Fruit fly (Drosophila melanogaster) whole organism, embryonic: Measurements from ENCODE around the gene CG9514.

Source experiments
- Adf1 ChIP-seq: fragments of 200-800 bp; sonication (Bioruptor generic); IDR thresholded peaks from 2 replicates; pipeline ENCODE4 v1.3.6; 2022; ENCODE audit warnings: missing biosample characterization, missing genetic modification characterization
- Awh ChIP-seq: fragments of 200-800 bp; sonication (Bioruptor generic); IDR thresholded peaks from 2 replicates; pipeline ENCODE4, ENCODE4 v1.3.6; 2022; ENCODE audit warnings: missing biosample characterization, missing genetic modification characterization
- CG1024 ChIP-seq: fragments of 200-800 bp; sonication (Bioruptor generic); IDR thresholded peaks from 2 replicates; pipeline ENCODE4 v1.3.6; 2022; ENCODE audit warnings: missing biosample characterization, missing genetic modification characterization
- CG10267 ChIP-seq: fragments of 200-800 bp; sonication (Bioruptor generic); optimal IDR thresholded peaks from 2 replicates; lab custom pipeline; 2018; ENCODE audit warnings: missing biosample characterization, mild to moderate bottlenecking, missing genetic modification characterization, moderate library complexity
- CG10543 ChIP-seq: fragments of 200-800 bp; sonication (Bioruptor generic); optimal IDR thresholded peaks from 3 replicates; lab custom pipeline; 2017; ENCODE audit warnings: missing biosample characterization, mild to moderate bottlenecking, missing genetic modification characterization, moderate library complexity
- CG12659 ChIP-seq: fragments of 200-800 bp; sonication (Bioruptor generic); optimal IDR thresholded peaks from 3 replicates; lab custom pipeline; 2017; ENCODE audit warnings: mild to moderate bottlenecking, missing biosample characterization, missing genetic modification reagents, missing genetic modification characterization
- CG14441 ChIP-seq: fragments of 200-800 bp; sonication (Bioruptor generic); IDR thresholded peaks from 2 replicates; pipeline ENCODE4 v1.3.6; 2022; ENCODE audit warnings: missing biosample characterization, missing genetic modification characterization
- CG14667 ChIP-seq: fragments of 200-800 bp; sonication (Bioruptor generic); IDR thresholded peaks from 2 replicates; pipeline ENCODE4 v1.3.6; 2022; ENCODE audit warnings: missing biosample characterization, missing genetic modification characterization
- CG15269 ChIP-seq: fragments of 200-800 bp; sonication (Bioruptor generic); optimal IDR thresholded peaks from 2 replicates; lab custom pipeline; 2018; ENCODE audit warnings: missing biosample characterization, mild to moderate bottlenecking, missing genetic modification characterization, moderate library complexity
- CG16813 ChIP-seq: fragments of 200-800 bp; sonication (Bioruptor generic); IDR thresholded peaks from 3 replicates; pipeline ENCODE4 v1.3.6; 2022; ENCODE audit warnings: missing biosample characterization, missing genetic modification characterization; ENCODE audit not compliant: partially characterized antibody
- CG16815 ChIP-seq: fragments of 200-800 bp; sonication (Bioruptor generic); optimal IDR thresholded peaks from 3 replicates; lab custom pipeline; 2017; ENCODE audit warnings: missing biosample characterization, mild to moderate bottlenecking, missing genetic modification characterization
- CG17568 ChIP-seq: fragments of 200-800 bp; sonication (Bioruptor generic); optimal IDR thresholded peaks from 2 replicates; lab custom pipeline; 2018; ENCODE audit warnings: missing biosample characterization, mild to moderate bottlenecking, missing genetic modification characterization, moderate library complexity
- CG17802 ChIP-seq: fragments of 200-800 bp; sonication (Bioruptor generic); optimal IDR thresholded peaks from 2 replicates; lab custom pipeline; 2018; ENCODE audit warnings: missing biosample characterization, mild to moderate bottlenecking, missing genetic modification characterization, moderate library complexity
- CG1792 ChIP-seq: fragments of 200-800 bp; sonication (Bioruptor generic); optimal IDR thresholded peaks from 2 replicates; lab custom pipeline; 2016; ENCODE audit warnings: missing biosample characterization, missing genetic modification characterization
- CG18764 ChIP-seq: fragments of 200-800 bp; sonication (Bioruptor generic); optimal IDR thresholded peaks from 3 replicates; lab custom pipeline; 2016; ENCODE audit warnings: missing biosample characterization, missing genetic modification characterization
- CG2678 ChIP-seq: fragments of 200-800 bp; sonication (Bioruptor generic); optimal IDR thresholded peaks from 3 replicates; lab custom pipeline; 2019; ENCODE audit warnings: missing biosample characterization, mild to moderate bottlenecking, missing genetic modification characterization, moderate library complexity
- CG3163 ChIP-seq: fragments of 200-800 bp; sonication (Bioruptor generic); optimal IDR thresholded peaks from 3 replicates; lab custom pipeline; 2016; ENCODE audit warnings: missing biosample characterization, missing genetic modification characterization
- CG43689 ChIP-seq: fragments of 200-800 bp; sonication (Bioruptor generic); IDR thresholded peaks from 2 replicates; pipeline ENCODE4 v1.3.6; 2022; ENCODE audit warnings: missing biosample characterization, missing genetic modification characterization
- CG7372 ChIP-seq: fragments of 200-800 bp; sonication (Bioruptor generic); IDR thresholded peaks from 2 replicates; pipeline ENCODE4 v1.3.6; 2022; ENCODE audit warnings: missing biosample characterization, missing genetic modification characterization
- CG7839 ChIP-seq: fragments of 200-800 bp; sonication (Bioruptor generic); optimal IDR thresholded peaks from 3 replicates; lab custom pipeline; 2018; ENCODE audit warnings: missing biosample characterization, mild to moderate bottlenecking, missing genetic modification characterization, moderate library complexity
- CG7928 ChIP-seq: fragments of 200-800 bp; sonication (Bioruptor generic); optimal IDR thresholded peaks from 2 replicates; lab custom pipeline; 2017; ENCODE audit warnings: missing biosample characterization, mild to moderate bottlenecking, missing genetic modification characterization
- CG7963 ChIP-seq: fragments of 200-800 bp; sonication (Bioruptor generic); IDR thresholded peaks from 3 replicates; pipeline ENCODE4 v1.3.6; 2022; ENCODE audit warnings: missing biosample characterization, missing genetic modification characterization; ENCODE audit not compliant: partially characterized antibody
- CG9215 ChIP-seq: fragments of 200-800 bp; sonication (Bioruptor generic); IDR thresholded peaks from 2 replicates; pipeline ENCODE4 v1.3.6; 2022; ENCODE audit warnings: missing biosample characterization, missing genetic modification characterization
- Dip2 ChIP-seq: fragments of 200-800 bp; sonication (Bioruptor generic); IDR thresholded peaks from 2 replicates; pipeline ENCODE4 v1.3.6; 2022; ENCODE audit warnings: missing biosample characterization, missing genetic modification characterization
- HLH54F ChIP-seq: fragments of 200-800 bp; sonication (Bioruptor generic); optimal IDR thresholded peaks from 3 replicates; lab custom pipeline; 2016; ENCODE audit warnings: missing biosample characterization, missing genetic modification characterization
- Hr3 ChIP-seq: fragments of 200-800 bp; sonication (Bioruptor generic); optimal IDR thresholded peaks from 3 replicates; lab custom pipeline; 2016; ENCODE audit warnings: missing biosample characterization, missing genetic modification characterization
- Mes4 ChIP-seq: fragments of 200-800 bp; sonication (Bioruptor generic); optimal IDR thresholded peaks from 2 replicates; lab custom pipeline; 2016; ENCODE audit warnings: missing biosample characterization, missing genetic modification characterization
- Mrtf ChIP-seq: fragments of 200-800 bp; sonication (Bioruptor generic); IDR thresholded peaks from 3 replicates; pipeline ENCODE4 v1.3.6; 2022; ENCODE audit warnings: missing biosample characterization, missing genetic modification characterization
- Ssrp ChIP-seq: fragments of 200-800 bp; sonication (Bioruptor generic); optimal IDR thresholded peaks from 2 replicates; lab custom pipeline; 2018; ENCODE audit warnings: missing biosample characterization, mild to moderate bottlenecking, missing genetic modification characterization, moderate library complexity
- Stat92E ChIP-seq, 3 experiments: fragments of >200 bp in 2 of 3; fragments of 200-800 bp in 1 of 3; sonication (Bioruptor generic) in 1 of 3; optimal IDR thresholded peaks; 2 replicates each; lab custom pipeline; 2017 to 2019; ENCODE audit warnings: missing biosample characterization in 3 of 3, missing genetic modification characterization in 3 of 3, mild to moderate bottlenecking in 1 of 3, moderate library complexity in 1 of 3
- aop ChIP-seq: fragments of 200-800 bp; sonication (Bioruptor generic); IDR thresholded peaks from 2 replicates; pipeline ENCODE4 v1.3.6; 2022; ENCODE audit warnings: missing biosample characterization, missing genetic modification characterization
- ap ChIP-seq: fragments of 200-800 bp; sonication (Bioruptor generic); IDR thresholded peaks from 2 replicates; pipeline ENCODE4 v1.3.6; 2022; ENCODE audit warnings: missing biosample characterization, missing genetic modification characterization
- bcd ChIP-seq: fragments of 200-800 bp; sonication (Bioruptor generic); optimal IDR thresholded peaks from 2 replicates; lab custom pipeline; 2017; ENCODE audit warnings: missing biosample characterization, mild to moderate bottlenecking, missing genetic modification characterization
- cg ChIP-seq: fragments of 200-800 bp; sonication (Bioruptor generic); optimal IDR thresholded peaks from 3 replicates; lab custom pipeline; 2019; ENCODE audit warnings: missing biosample characterization, mild to moderate bottlenecking, missing genetic modification characterization, moderate library complexity
- chinmo ChIP-seq: fragments of 200-800 bp; sonication (Bioruptor generic); IDR thresholded peaks from 4 replicates; pipeline ENCODE4 v1.3.6; 2022; ENCODE audit warnings: missing biosample characterization, missing genetic modification characterization; ENCODE audit not compliant: partially characterized antibody
- chm ChIP-seq: fragments of 200-800 bp; sonication (Bioruptor generic); IDR thresholded peaks from 2 replicates; pipeline ENCODE4 v1.3.6; 2022; ENCODE audit warnings: missing biosample characterization, missing genetic modification characterization
- crc ChIP-seq: fragments of 200-800 bp; sonication (Bioruptor generic); optimal IDR thresholded peaks from 2 replicates; lab custom pipeline; 2016; ENCODE audit warnings: missing biosample characterization, missing genetic modification characterization
- fru ChIP-seq: fragments of >200 bp; optimal IDR thresholded peaks from 2 replicates; lab custom pipeline; 2017
- gro ChIP-seq: fragments of 200-800 bp; sonication (Bioruptor generic); optimal IDR thresholded peaks from 2 replicates; lab custom pipeline; 2016; ENCODE audit warnings: missing biosample characterization, missing genetic modification characterization
- ham ChIP-seq: fragments of 200-800 bp; sonication (Bioruptor generic); IDR thresholded peaks from 2 replicates; pipeline ENCODE4 v1.3.6; 2022; ENCODE audit warnings: missing biosample characterization, missing genetic modification characterization
- hbn ChIP-seq: fragments of 200-800 bp; sonication (Bioruptor generic); IDR thresholded peaks from 2 replicates; pipeline ENCODE4 v1.3.6; 2022; ENCODE audit warnings: missing biosample characterization, missing genetic modification characterization; ENCODE audit not compliant: partially characterized antibody
- jumu ChIP-seq: fragments of 200-800 bp; sonication (Bioruptor generic); optimal IDR thresholded peaks from 3 replicates; lab custom pipeline; 2016; ENCODE audit warnings: missing biosample characterization, missing genetic modification characterization
- lab ChIP-seq: fragments of 200-800 bp; sonication (Bioruptor generic); optimal IDR thresholded peaks from 3 replicates; lab custom pipeline; 2017; ENCODE audit warnings: missing biosample characterization, missing genetic modification characterization, mild to moderate bottlenecking, moderate library complexity, missing genetic modification reagents
- nom ChIP-seq: fragments of 200-800 bp; sonication (Bioruptor generic); optimal IDR thresholded peaks from 2 replicates; lab custom pipeline; 2017; ENCODE audit warnings: missing biosample characterization, missing genetic modification characterization, mild to moderate bottlenecking, moderate library complexity, missing genetic modification reagents
- pum ChIP-seq: fragments of 200-800 bp; sonication (Bioruptor generic); optimal IDR thresholded peaks from 2 replicates; lab custom pipeline; 2016; ENCODE audit warnings: missing biosample characterization, missing genetic modification characterization
- slbo ChIP-seq: fragments of 200-800 bp; sonication (Bioruptor generic); IDR thresholded peaks from 2 replicates; pipeline ENCODE4 v1.3.6; 2022; ENCODE audit warnings: missing biosample characterization, missing genetic modification characterization
- sna ChIP-seq: fragments of 200-800 bp; sonication (Bioruptor generic); IDR thresholded peaks from 2 replicates; pipeline ENCODE4 v1.3.6; 2022; ENCODE audit warnings: missing biosample characterization, missing genetic modification characterization; ENCODE audit not compliant: partially characterized antibody
- sob ChIP-seq: fragments of 200-800 bp; sonication (Bioruptor generic); IDR thresholded peaks from 2 replicates; pipeline ENCODE4 v1.3.6; 2022; ENCODE audit warnings: missing biosample characterization, missing genetic modification characterization
- tgo ChIP-seq: fragments of 200-800 bp; sonication (Bioruptor generic); IDR thresholded peaks from 3 replicates; pipeline ENCODE4 v1.3.6; 2022; ENCODE audit warnings: missing biosample characterization, missing genetic modification characterization
- unc-4 ChIP-seq: fragments of 200-800 bp; sonication (Bioruptor generic); IDR thresholded peaks from 2 replicates; pipeline ENCODE4 v1.3.6; 2022; ENCODE audit warnings: missing biosample characterization, missing genetic modification characterization; ENCODE audit not compliant: partially characterized antibody
- z ChIP-seq: fragments of 200-800 bp; sonication (Bioruptor generic); IDR thresholded peaks from 3 replicates; pipeline ENCODE4 v1.3.6; 2022; ENCODE audit warnings: missing biosample characterization, missing genetic modification characterization

CG9514 gene

dm6 chrX:14839047-14839446, 57.6 kb downstream of the CG9514 start, which contains the start of the genes CG32590 and Flo2 (continued):
- TF ChIP-seq tgo (GFP tag; lab: Robert Waterston, UW) (peak; percentile 83), CG14667 (peak; percentile 72), pum (peak; percentile 74), gro (peak; percentile 69), CG14441 (GFP tag; lab: Robert Waterston, UW) (peak; percentile 77), z (GFP tag; lab: Robert Waterston, UW) (no peak), CG16815 (GFP tag; lab: Kevin White, UChicago) (peak; percentile 38), unc-4 (GFP tag; lab: Robert Waterston, UW) (peak; percentile 98), CG12659 (GFP tag; lab: Kevin White, UChicago) (peak; percentile 66), chinmo (GFP tag; lab: Robert Waterston, UW) (peak; percentile 96), CG10267 (tag; lab: Kevin White, UChicago) (peak; percentile 69), fru (lab: Kevin White, UChicago) (no peak), Mes4 (GFP tag; lab: Kevin White, UChicago) (peak; percentile 54), slbo (GFP tag; lab: Robert Waterston, UW) (peak; percentile 94), Stat92E (GFP tag; optimal IDR thresholded peaks at IDR 0.05; lab: Kevin White, UChicago) (no peak), Dip2 (GFP tag; lab: Robert Waterston, UW) (no peak), Hr3 (GFP tag; lab: Kevin White, UChicago) (peak; percentile 58), cg (GFP tag; lab: Kevin White, UChicago) (no peak), CG43689 (peak; percentile 57), CG1792 (peak; percentile 65), Ssrp (tag; lab: Kevin White, UChicago) (peak; percentile 66), CG15269 (peak; percentile 74), HLH54F (peak; percentile 83), sob (GFP tag; lab: Robert Waterston, UW) (peak; percentile 89), CG7928 (GFP tag; lab: Kevin White, UChicago) (peak; percentile 86), ham (GFP tag; lab: Robert Waterston, UW) (no peak), chm (GFP tag; lab: Robert Waterston, UW) (peak; percentile 42; the same call in 1 of the 2 replicates), CG1024 (GFP tag; lab: Robert Waterston, UW) (peak; percentile 57), CG7963 (GFP tag; lab: Robert Waterston, UW) (peak; percentile 96), crc (peak; percentile 9), bcd (GFP tag; lab: Kevin White, UChicago) (peak; percentile 34), jumu (GFP tag; lab: Kevin White, UChicago) (peak; percentile 67), CG18764 (GFP tag; lab: Kevin White, UChicago) (peak; percentile 56), CG7372 (GFP tag; lab: Robert Waterston, UW) (peak; percentile 78), Mrtf (0 out of 3 replicates have a peak, but pooled peaks have one; percentile 34), CG17568 (GFP tag; lab: Kevin White, UChicago) (no peak), Adf1 (GFP tag; lab: Robert Waterston, UW) (peak; percentile 64), CG10543 (GFP tag; lab: Kevin White, UChicago) (peak; percentile 13), CG17802 (tag; lab: Kevin White, UChicago) (peak; percentile 3), nom (GFP tag; lab: Kevin White, UChicago) (no peak), lab (peak; percentile 78), aop (GFP tag; lab: Robert Waterston, UW) (0 out of 2 replicates have a peak, but pooled peaks have one; percentile 9), CG3163 (GFP tag; lab: Kevin White, UChicago) (no peak), CG16813 (GFP tag; lab: Robert Waterston, UW) (peak; percentile 98), sna (GFP tag; lab: Robert Waterston, UW) (peak; percentile 99), CG9215 (GFP tag; lab: Robert Waterston, UW) (peak; percentile 82), hbn (peak; percentile 97), CG2678 (tag; lab: Kevin White, UChicago) (peak; percentile 60), CG7839 (peak; percentile 61), ap (GFP tag; lab: Robert Waterston, UW) (peak; percentile 66; the same call in 1 of the 2 replicates), Awh (GFP tag; lab: Robert Waterston, UW) (peak; percentile 77)
